Fruit fly (Drosophila melanogaster) whole organism, prepupa: ENCODE measurements around the gene CG5984.
A peak's percentile ranks its signal among the peaks of the same experiment; 100 is the strongest.

ENCODE experiments used
- CG10631 ChIP-seq: fragments of 200-800 bp; sonication (Bioruptor generic); optimal IDR thresholded peaks from 2 replicates; lab custom pipeline; 2016; ENCODE audit warnings: missing biosample characterization, missing genetic modification characterization
- CG10669 ChIP-seq: fragments of 200-800 bp; sonication (Bioruptor generic); optimal IDR thresholded peaks from 3 replicates; lab custom pipeline; 2018; ENCODE audit warnings: missing biosample characterization, mild to moderate bottlenecking, missing genetic modification characterization, moderate library complexity
- CG11762 ChIP-seq: fragments of 200-800 bp; sonication (Bioruptor generic); optimal IDR thresholded peaks from 3 replicates; lab custom pipeline; 2016; ENCODE audit warnings: missing biosample characterization, missing genetic modification characterization; ENCODE audit not compliant: insufficient read depth
- CG11902 ChIP-seq: fragments of 200-800 bp; sonication (Bioruptor generic); optimal IDR thresholded peaks from 3 replicates; lab custom pipeline; 2016; ENCODE audit warnings: missing biosample characterization, missing genetic modification characterization
- CG15336 ChIP-seq: fragments of 200-800 bp; sonication (Bioruptor generic); IDR thresholded peaks from 2 replicates; pipeline ENCODE4 v1.3.6; 2022; ENCODE audit warnings: missing biosample characterization, missing genetic modification characterization
- CG1621 ChIP-seq: fragments of 200-800 bp; sonication (Bioruptor generic); optimal IDR thresholded peaks from 3 replicates; lab custom pipeline; 2018; ENCODE audit warnings: missing biosample characterization, mild to moderate bottlenecking, missing genetic modification characterization
- CG16779 ChIP-seq: fragments of 200-800 bp; sonication (Bioruptor generic); optimal IDR thresholded peaks from 3 replicates; lab custom pipeline; 2017; ENCODE audit warnings: missing biosample characterization, mild to moderate bottlenecking, missing genetic modification characterization
- CG3032 ChIP-seq: fragments of 200-800 bp; optimal IDR thresholded peaks from 2 replicates; lab custom pipeline; 2019; ENCODE audit warnings: missing biosample characterization, mild to moderate bottlenecking, missing genetic modification characterization, moderate library complexity
- CG32006 ChIP-seq: fragments of 200-800 bp; sonication (Bioruptor generic); optimal IDR thresholded peaks from 3 replicates; lab custom pipeline; 2017; ENCODE audit warnings: missing biosample characterization, mild to moderate bottlenecking, missing genetic modification characterization
- CG6163 ChIP-seq: fragments of 200-800 bp; sonication (Bioruptor generic); IDR thresholded peaks from 3 replicates; pipeline ENCODE4 v1.3.6; 2022; ENCODE audit warnings: missing biosample characterization, missing genetic modification characterization
- CG6276 ChIP-seq: fragments of 200-800 bp; sonication (Bioruptor generic); optimal IDR thresholded peaks from 2 replicates; lab custom pipeline; 2017; ENCODE audit warnings: missing biosample characterization, mild to moderate bottlenecking, missing genetic modification characterization
- CG6792 ChIP-seq: fragments of 200-800 bp; sonication (Bioruptor generic); optimal IDR thresholded peaks from 3 replicates; lab custom pipeline; 2016; ENCODE audit warnings: missing biosample characterization, missing genetic modification characterization
- CG6808 ChIP-seq: fragments of 200-800 bp; sonication (Bioruptor generic); optimal IDR thresholded peaks from 3 replicates; lab custom pipeline; 2017; ENCODE audit warnings: missing biosample characterization, missing genetic modification characterization, mild to moderate bottlenecking, moderate library complexity, missing genetic modification reagents
- CG7368 ChIP-seq: fragments of 200-800 bp; sonication (Bioruptor generic); optimal IDR thresholded peaks from 3 replicates; lab custom pipeline; 2016; ENCODE audit warnings: missing biosample characterization, missing genetic modification characterization
- CG8119 ChIP-seq: fragments of 200-800 bp; sonication (Bioruptor generic); IDR thresholded peaks from 3 replicates; pipeline ENCODE4 v1.3.6; 2022; ENCODE audit warnings: missing biosample characterization, missing genetic modification characterization
- CG9139 ChIP-seq: fragments of 200-800 bp; sonication (Bioruptor generic); optimal IDR thresholded peaks from 3 replicates; lab custom pipeline; 2017; ENCODE audit warnings: missing biosample characterization, mild to moderate bottlenecking, missing genetic modification characterization
- Eip78C ChIP-seq: fragments of 200-800 bp; sonication (Bioruptor generic); peaks from one replicate; lab custom pipeline; 2016; ENCODE audit warnings: missing biosample characterization, missing genetic modification characterization
- Eip93F ChIP-seq: fragments of 200-800 bp; sonication (Bioruptor generic); optimal IDR thresholded peaks from 2 replicates; lab custom pipeline; 2016; ENCODE audit warnings: missing biosample characterization, mild to moderate bottlenecking, missing genetic modification characterization
- Ets96B ChIP-seq: fragments of 200-800 bp; optimal IDR thresholded peaks from 2 replicates; lab custom pipeline; 2019; ENCODE audit warnings: missing biosample characterization, mild to moderate bottlenecking, missing genetic modification characterization, moderate library complexity
- Gug ChIP-seq: fragments of 200-800 bp; sonication (Bioruptor generic); IDR thresholded peaks from 2 replicates; pipeline ENCODE4 v1.3.6; 2022; ENCODE audit warnings: missing biosample characterization, missing genetic modification characterization
- Hr38 ChIP-seq: sonication (Bioruptor generic); optimal IDR thresholded peaks from 2 replicates; lab custom pipeline; 2016; ENCODE audit warnings: missing biosample characterization, missing genetic modification characterization
- Hr39 ChIP-seq: fragments of 200-800 bp; sonication (Bioruptor generic); optimal IDR thresholded peaks from 2 replicates; lab custom pipeline; 2016; ENCODE audit warnings: missing biosample characterization, missing genetic modification characterization
- Hr4 ChIP-seq: fragments of 200-800 bp; sonication (Bioruptor generic); optimal IDR thresholded peaks from 3 replicates; lab custom pipeline; 2016; ENCODE audit warnings: missing biosample characterization, missing genetic modification characterization
- Met ChIP-seq: fragments of 200-800 bp; sonication (Bioruptor generic); optimal IDR thresholded peaks from 3 replicates; lab custom pipeline; 2016; ENCODE audit warnings: missing biosample characterization, missing genetic modification characterization
- OdsH ChIP-seq: fragments of 200-800 bp; sonication (Bioruptor generic); optimal IDR thresholded peaks from 3 replicates; lab custom pipeline; 2016; ENCODE audit warnings: missing biosample characterization, missing genetic modification characterization
- Smox ChIP-seq: fragments of 200-800 bp; sonication (Bioruptor generic); optimal IDR thresholded peaks from 3 replicates; lab custom pipeline; 2016; ENCODE audit warnings: missing biosample characterization, missing genetic modification characterization
- Sox102F ChIP-seq: fragments of 200-800 bp; sonication (Bioruptor generic); optimal IDR thresholded peaks from 2 replicates; lab custom pipeline; 2016; ENCODE audit warnings: missing biosample characterization, mild to moderate bottlenecking, missing genetic modification characterization
- Sox14 ChIP-seq: fragments of 200-800 bp; sonication (Bioruptor generic); optimal IDR thresholded peaks from 3 replicates; lab custom pipeline; 2016; ENCODE audit warnings: missing biosample characterization, missing genetic modification characterization
- Sox15 ChIP-seq: fragments of 200-800 bp; sonication (Bioruptor generic); optimal IDR thresholded peaks from 3 replicates; lab custom pipeline; 2016; ENCODE audit warnings: missing biosample characterization, missing genetic modification characterization
- acj6 ChIP-seq: fragments of 200-800 bp; sonication (Bioruptor generic); optimal IDR thresholded peaks from 3 replicates; lab custom pipeline; 2016; ENCODE audit warnings: missing biosample characterization, missing genetic modification characterization
- cyc ChIP-seq: fragments of 200-800 bp; sonication (Bioruptor generic); optimal IDR thresholded peaks from 3 replicates; lab custom pipeline; 2016; ENCODE audit warnings: missing biosample characterization, missing genetic modification characterization
- dsx ChIP-seq: fragments of 200-800 bp; optimal IDR thresholded peaks from 3 replicates; lab custom pipeline; 2019; ENCODE audit warnings: missing biosample characterization, mild to moderate bottlenecking, missing genetic modification characterization, moderate library complexity; ENCODE audit not compliant: poor library complexity, severe bottlenecking
- eg ChIP-seq: fragments of 200-800 bp; sonication (Bioruptor generic); IDR thresholded peaks from 3 replicates; pipeline ENCODE4 v1.3.6; 2022; ENCODE audit warnings: missing biosample characterization, missing genetic modification characterization
- fd59A ChIP-seq: fragments of 200-800 bp; sonication (Bioruptor generic); optimal IDR thresholded peaks from 2 replicates; lab custom pipeline; 2017; ENCODE audit warnings: missing biosample characterization, mild to moderate bottlenecking, missing genetic modification characterization, missing genetic modification reagents
- fkh ChIP-seq: fragments of 200-800 bp; sonication (Bioruptor generic); optimal IDR thresholded peaks from 3 replicates; lab custom pipeline; 2017; ENCODE audit warnings: missing biosample characterization, mild to moderate bottlenecking, missing genetic modification characterization, moderate library complexity
- lz ChIP-seq: fragments of 200-800 bp; sonication (Bioruptor generic); optimal IDR thresholded peaks from 3 replicates; lab custom pipeline; 2016; ENCODE audit warnings: missing biosample characterization, missing genetic modification characterization
- net ChIP-seq: fragments of 200-800 bp; sonication (Bioruptor generic); optimal IDR thresholded peaks from 3 replicates; lab custom pipeline; 2016; ENCODE audit warnings: missing biosample characterization, missing genetic modification characterization
- salr ChIP-seq, 2 experiments: fragments of 200-800 bp; sonication (Bioruptor generic); optimal IDR thresholded peaks; 3 replicates each; lab custom pipeline; 2016 to 2018; ENCODE audit warnings: missing biosample characterization in 2 of 2, missing genetic modification characterization in 2 of 2, mild to moderate bottlenecking in 1 of 2
- spab ChIP-seq: fragments of 200-800 bp; sonication (Bioruptor generic); optimal IDR thresholded peaks from 2 replicates; lab custom pipeline; 2017; ENCODE audit warnings: missing biosample characterization, mild to moderate bottlenecking, missing genetic modification characterization, missing genetic modification reagents
- ss ChIP-seq, 2 experiments: fragments of 200-800 bp; sonication (Bioruptor generic); optimal IDR thresholded peaks; 2 replicates in 1 of 2; 3 replicates in 1 of 2; lab custom pipeline; 2017 to 2018; ENCODE audit warnings: mild to moderate bottlenecking in 2 of 2, missing biosample characterization in 2 of 2, missing genetic modification characterization in 2 of 2, moderate library complexity in 1 of 2
- vri ChIP-seq: fragments of 200-800 bp; sonication (Bioruptor generic); optimal IDR thresholded peaks from 3 replicates; lab custom pipeline; 2016; ENCODE audit warnings: missing biosample characterization, mild to moderate bottlenecking, missing genetic modification characterization

Gene CG5984

dm6 chr3R:27204694-27205414 lies 42.9 kb downstream of the CG5984 start (continued):
- TF ChIP-seq CG6276 (GFP tag; lab: Kevin White, UChicago), result no peak
- TF ChIP-seq Sox102F (GFP tag; lab: Kevin White, UChicago), result no peak
- TF ChIP-seq Met (GFP tag; lab: Kevin White, UChicago), result peak; percentile 32
- peak; percentile 34 for TF ChIP-seq dsx (GFP tag; lab: Kevin White, UChicago)
- peak; percentile 74 for TF ChIP-seq Ets96B (tag; lab: Kevin White, UChicago)
- peak; percentile 42 for TF ChIP-seq fd59A
- peak; percentile 49 for TF ChIP-seq spab
- TF ChIP-seq cyc (GFP tag; lab: Kevin White, UChicago), result peak; percentile 32
- no peak for TF ChIP-seq Eip93F (GFP tag; lab: Kevin White, UChicago)
- TF ChIP-seq CG1621 (tag; lab: Kevin White, UChicago), result no peak
- TF ChIP-seq CG6808 (GFP tag; lab: Kevin White, UChicago), result peak; percentile 55
- TF ChIP-seq Eip78C (GFP tag; lab: Kevin White, UChicago), result peak; percentile 61
- peak; percentile 23 for TF ChIP-seq CG11762 (GFP tag; lab: Kevin White, UChicago)
- TF ChIP-seq, all 60 proteins: peak for 28

dm6 chr3R:27203856-27204255 lies 43.9 kb downstream of the CG5984 start:
- TF ChIP-seq Eip78C (GFP tag; lab: Kevin White, UChicago) (peak; percentile 60), Sox102F (GFP tag; lab: Kevin White, UChicago) (no peak), Gug (GFP tag; lab: Robert Waterston, UW) (no peak), CG11762 (GFP tag; lab: Kevin White, UChicago) (no peak), ss (GFP tag; optimal IDR thresholded peaks at IDR 0.05; lab: Kevin White, UChicago) (peak in 1 of 2 experiments; percentile 60), CG6276 (GFP tag; lab: Kevin White, UChicago) (no peak), lz (GFP tag; lab: Kevin White, UChicago) (no peak), Hr38 (GFP tag; lab: Kevin White, UChicago) (no peak), Met (GFP tag; lab: Kevin White, UChicago) (no peak), CG8119 (GFP tag; lab: Robert Waterston, UW) (no peak)

DNA sequence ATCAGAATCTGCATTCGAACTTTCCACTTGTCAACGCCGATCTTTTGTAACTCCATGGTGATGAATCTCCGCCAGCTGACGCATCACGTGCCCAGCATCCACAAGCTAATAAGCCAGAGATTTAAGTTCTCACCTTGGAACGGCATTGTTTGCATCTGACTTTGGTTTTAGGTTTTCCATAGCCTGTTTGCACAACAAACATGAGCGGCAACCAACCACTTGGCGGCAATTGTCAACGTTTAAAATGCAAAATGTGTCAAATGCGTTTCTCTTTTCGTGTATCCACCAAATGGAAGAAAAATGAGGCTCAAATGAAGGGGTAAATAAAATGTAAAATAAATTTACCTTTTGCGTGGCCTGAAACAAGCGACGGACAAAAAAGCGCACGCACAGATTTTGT lies 45.5 kb downstream of the CG5984 start:
- TF ChIP-seq CG16779 (tag; lab: Kevin White, UChicago), result no peak
- no peak for TF ChIP-seq CG11902 (GFP tag; lab: Kevin White, UChicago)
- no peak for TF ChIP-seq salr (GFP tag; optimal IDR thresholded peaks at IDR 0.05; lab: Kevin White, UChicago)
- no peak for TF ChIP-seq dsx (GFP tag; lab: Kevin White, UChicago)
- no peak for TF ChIP-seq Hr39 (GFP tag; lab: Kevin White, UChicago)
- no peak for TF ChIP-seq net (GFP tag; lab: Kevin White, UChicago)
- TF ChIP-seq fkh (GFP tag; lab: Kevin White, UChicago), result peak; percentile 34
- TF ChIP-seq Eip93F (GFP tag; lab: Kevin White, UChicago), result no peak

- TF ChIP-seq CG3032 (peak; percentile 90), eg (no peak), Smox (GFP tag; lab: Kevin White, UChicago) (peak; percentile 63), CG32006 (GFP tag; lab: Kevin White, UChicago) (peak; percentile 37), CG7368 (GFP tag; lab: Kevin White, UChicago) (peak; percentile 28), CG6163 (GFP tag; lab: Robert Waterston, UW) (peak; percentile 62; the same call in 2 of the 3 replicates), CG10669 (GFP tag; lab: Kevin White, UChicago) (peak; percentile 81), fd59A (peak; percentile 79), CG6808 (GFP tag; lab: Kevin White, UChicago) (peak; percentile 89), vri (peak; percentile 44), OdsH (GFP tag; lab: Kevin White, UChicago) (peak; percentile 73), Sox15 (GFP tag; lab: Kevin White, UChicago) (peak; percentile 35), CG15336 (peak; percentile 36; the same call in 1 of the 2 replicates), Sox14 (GFP tag; lab: Kevin White, UChicago) (peak; percentile 32), Hr38 (GFP tag; lab: Kevin White, UChicago) (no peak), CG10631 (GFP tag; lab: Kevin White, UChicago) (peak; percentile 82), ss (GFP tag; optimal IDR thresholded peaks at IDR 0.05; lab: Kevin White, UChicago) (peak; percentile 68 to 77), CG9139 (GFP tag; lab: Kevin White, UChicago) (peak; percentile 64), Hr4 (GFP tag; lab: Kevin White, UChicago) (peak; percentile 15), Sox102F (GFP tag; lab: Kevin White, UChicago) (peak; percentile 5), CG6792 (peak; percentile 65), acj6 (GFP tag; lab: Kevin White, UChicago) (peak; percentile 75)
Measured at dm6 chr3R:27201538-27202281, 46.1 kb downstream of the CG5984 start.
